Fruit fly (Drosophila melanogaster): ENCODE results near the gene brwl.
A peak's percentile ranks its signal among the peaks of the same experiment; 100 is the strongest.

Gene brwl

dm6 chr2L:9598390-9598789 lies 29.7 kb downstream of the brwl start (continued):
- TF ChIP-seq p53 (GFP tag; optimal IDR thresholded peaks at IDR 0.05) (no peak), CG3847 (GFP tag; IDR thresholded peaks at IDR 0.05) (peak; percentile 56), yki (optimal IDR thresholded peaks at IDR 0.05) (no peak), Antp (GFP tag; optimal IDR thresholded peaks at IDR 0.05) (no peak), hth (optimal IDR thresholded peaks at IDR 0.05) (no peak), CG17385 (GFP tag; optimal IDR thresholded peaks at IDR 0.05) (peak; percentile 36), en (GFP tag; optimal IDR thresholded peaks at IDR 0.05) (no peak), chinmo (GFP tag; IDR thresholded peaks at IDR 0.05; ENCODE audit: partially characterized antibody) (no peak), CG6854 (GFP tag; optimal IDR thresholded peaks at IDR 0.05) (no peak), CrebB (tag; optimal IDR thresholded peaks at IDR 0.05) (no peak), Meics (GFP tag; optimal IDR thresholded peaks at IDR 0.05) (no peak), klu (GFP tag; IDR thresholded peaks at IDR 0.05) (peak; percentile 57; the same call in 1 of the 2 replicates), CG13424 (tag; optimal IDR thresholded peaks at IDR 0.05) (peak; percentile 61), Mrtf (GFP tag; IDR thresholded peaks at IDR 0.05) (no peak; the same call in 2 of the 3 replicates), al (GFP tag; IDR thresholded peaks at IDR 0.05) (no peak), Hmx (GFP tag; optimal IDR thresholded peaks at IDR 0.05) (no peak), tx (GFP tag; optimal IDR thresholded peaks at IDR 0.05) (no peak), org-1 (GFP tag; optimal IDR thresholded peaks at IDR 0.05) (peak; percentile 62), CG12299 (tag; optimal IDR thresholded peaks at IDR 0.05) (no peak), CHES-1-like (GFP tag; optimal IDR thresholded peaks at IDR 0.05) (no peak), Tbp (GFP tag; optimal IDR thresholded peaks at IDR 0.05) (no peak), Ets97D (GFP tag; optimal IDR thresholded peaks at IDR 0.05) (no peak), CG4424 (GFP tag; optimal IDR thresholded peaks at IDR 0.05) (peak; percentile 76), CG13894 (tag; optimal IDR thresholded peaks at IDR 0.05) (no peak), toy (GFP tag; IDR thresholded peaks at IDR 0.05) (no peak), Pdp1 (GFP tag; optimal IDR thresholded peaks at IDR 0.05) (peak in 1 of 2 experiments; percentile 1), salm (tag; optimal IDR thresholded peaks at IDR 0.05) (peak; percentile 13), CG7357 (GFP tag; IDR thresholded peaks at IDR 0.05) (peak; percentile 52; the same call in 1 of the 3 replicates), Sox102F (GFP tag; optimal IDR thresholded peaks at IDR 0.05) (peak; percentile 65), Hr78 (GFP tag; optimal IDR thresholded peaks at IDR 0.05) (peak in 1 of 2 experiments; percentile 15), D (optimal IDR thresholded peaks at IDR 0.05) (no peak), D (GFP tag; optimal IDR thresholded peaks at IDR 0.05) (peak; percentile 82), onecut (GFP tag; IDR thresholded peaks at IDR 0.05) (peak; percentile 74), CG2129 (GFP tag; IDR thresholded peaks at IDR 0.05; ENCODE audit: partially characterized antibody) (no peak), HLH4C (GFP tag; IDR thresholded peaks at IDR 0.05; ENCODE audit: partially characterized antibody) (no peak), trh (GFP tag; optimal IDR thresholded peaks at IDR 0.05) (no peak), ranshi (GFP tag; IDR thresholded peaks at IDR 0.05) (peak; percentile 74; the same call in 1 of the 2 replicates), CkIIα-i1 (GFP tag; IDR thresholded peaks at IDR 0.05) (no peak), CG10321 (GFP tag; IDR thresholded peaks at IDR 0.05) (no peak), Chrac-16 (GFP tag; optimal IDR thresholded peaks at IDR 0.05) (peak; percentile 61), CG11560 (tag; IDR thresholded peaks at IDR 0.05) (no peak), Sox100B (GFP tag; optimal IDR thresholded peaks at IDR 0.05) (peak; percentile 49), Neu2 (GFP tag; optimal IDR thresholded peaks at IDR 0.05; ENCODE audit: borderline replicate concordance) (no peak), dm (GFP tag; optimal IDR thresholded peaks at IDR 0.05) (no peak), CG17612 (GFP tag; IDR thresholded peaks at IDR 0.05) (no peak), E2f1 (GFP tag; IDR thresholded peaks at IDR 0.05) (peak; percentile 65), Stat92E (GFP tag; optimal IDR thresholded peaks at IDR 0.05) (peak in 1 of 3 experiments; percentile 43), sens (GFP tag) (peak; percentile 92), repo (GFP tag; optimal IDR thresholded peaks at IDR 0.05) (no peak), CG3726 (GFP tag; IDR thresholded peaks at IDR 0.05) (0 out of 3 replicates have a peak, but pooled peaks have one; percentile 57), CG7987 (GFP tag; optimal IDR thresholded peaks at IDR 0.05) (no peak), CG9609 (GFP tag; optimal IDR thresholded peaks at IDR 0.05) (no peak)
